Fruit fly (Drosophila melanogaster) whole organism, wandering third instar larva: ENCODE results near the gene CG16972.

ENCODE experiments used
- GATAd ChIP-seq: sonication (Bioruptor generic); optimal IDR thresholded peaks from 2 replicates; lab custom pipeline; 2016; ENCODE audit warnings: missing biosample characterization, missing genetic modification characterization
- Hr78 ChIP-seq: fragments of >200 bp; optimal IDR thresholded peaks from 2 replicates; lab custom pipeline; 2017; ENCODE audit warnings: missing biosample characterization, missing genetic modification characterization
- Hr83 ChIP-seq: fragments of 200-300 bp; sonication (Bioruptor generic); optimal IDR thresholded peaks from 2 replicates; lab custom pipeline; 2016; ENCODE audit warnings: missing biosample characterization, mild to moderate bottlenecking, missing genetic modification characterization, moderate library complexity; ENCODE audit not compliant: poor library complexity, severe bottlenecking
- Myc ChIP-seq: fragments of >200 bp; optimal IDR thresholded peaks from 2 replicates; lab custom pipeline; 2017
- OdsH ChIP-seq: fragments of 200-800 bp; sonication (Bioruptor generic); optimal IDR thresholded peaks from 2 replicates; lab custom pipeline; 2016; ENCODE audit warnings: missing biosample characterization, mild to moderate bottlenecking, missing genetic modification characterization
- h ChIP-seq: fragments of 200-800 bp; sonication (Bioruptor generic); optimal IDR thresholded peaks from 3 replicates; lab custom pipeline; 2016; ENCODE audit warnings: missing biosample characterization, mild to moderate bottlenecking, missing genetic modification characterization
- jim ChIP-seq: fragments of 175-275, 200-325 bp; sonication (Bioruptor generic); optimal IDR thresholded peaks from 2 replicates; lab custom pipeline; 2016; ENCODE audit warnings: missing biosample characterization, mild to moderate bottlenecking, missing genetic modification characterization
- psq ChIP-seq: fragments of 200-800 bp; sonication (Bioruptor generic); optimal IDR thresholded peaks from 3 replicates; lab custom pipeline; 2017; ENCODE audit warnings: missing biosample characterization, mild to moderate bottlenecking, missing genetic modification characterization, moderate library complexity
- sv ChIP-seq: fragments of 200-800 bp; sonication (Bioruptor generic); optimal IDR thresholded peaks from 3 replicates; lab custom pipeline; 2016; ENCODE audit warnings: missing biosample characterization, missing genetic modification characterization
- usp ChIP-seq: fragments of >200 bp; optimal IDR thresholded peaks from 2 replicates; lab custom pipeline; 2017; ENCODE audit warnings: missing biosample characterization, missing genetic modification characterization

DNA sequence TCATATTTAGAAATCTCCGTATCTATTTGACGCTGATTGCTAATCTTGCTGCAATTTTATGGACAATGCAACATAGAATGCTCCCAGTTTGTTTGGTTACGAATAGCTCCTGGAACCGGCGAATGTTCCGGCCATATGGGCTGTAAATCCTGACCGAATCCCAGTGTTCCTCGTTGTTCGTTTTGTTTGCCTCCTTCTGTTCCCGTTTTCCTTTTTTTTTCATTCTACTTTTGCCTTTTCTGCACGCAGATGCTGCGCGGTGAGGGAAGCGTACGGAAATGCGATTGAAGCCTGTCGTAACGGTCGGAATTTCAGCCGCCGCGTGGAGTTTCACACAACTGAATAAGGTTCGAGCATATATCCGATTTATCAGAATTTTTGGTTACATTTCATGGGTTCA is 27.0 kb downstream of the CG16972 start, which contains the start of gene CG43925:
- TF ChIP-seq psq (no peak), sv (GFP tag; lab: Kevin White, UChicago) (no peak), GATAd (GFP tag; lab: Kevin White, UChicago) (no peak), Myc (no peak), usp (GFP tag; lab: Kevin White, UChicago) (no peak), OdsH (GFP tag; lab: Kevin White, UChicago) (no peak), Hr83 (no peak), h (no peak), Hr78 (GFP tag; lab: Kevin White, UChicago) (no peak), jim (GFP tag; lab: Kevin White, UChicago) (no peak)
